Fruit fly (Drosophila melanogaster) whole organism, prepupa: Measurements from ENCODE around the gene lap.

Experiments used
- CG10631 ChIP-seq: fragments of 200-800 bp; sonication (Bioruptor generic); optimal IDR thresholded peaks from 2 replicates; lab custom pipeline; 2016; ENCODE audit warnings: missing biosample characterization, missing genetic modification characterization
- CG11294 ChIP-seq: fragments of 200-800 bp; sonication (Bioruptor generic); IDR thresholded peaks from 2 replicates; pipeline ENCODE4 v1.3.6; 2022; ENCODE audit warnings: missing biosample characterization, missing genetic modification characterization
- CG11762 ChIP-seq: fragments of 200-800 bp; sonication (Bioruptor generic); optimal IDR thresholded peaks from 3 replicates; lab custom pipeline; 2016; ENCODE audit warnings: missing biosample characterization, missing genetic modification characterization; ENCODE audit not compliant: insufficient read depth
- CG15336 ChIP-seq: fragments of 200-800 bp; sonication (Bioruptor generic); IDR thresholded peaks from 2 replicates; pipeline ENCODE4 v1.3.6; 2022; ENCODE audit warnings: missing biosample characterization, missing genetic modification characterization
- CG1621 ChIP-seq: fragments of 200-800 bp; sonication (Bioruptor generic); optimal IDR thresholded peaks from 3 replicates; lab custom pipeline; 2018; ENCODE audit warnings: missing biosample characterization, mild to moderate bottlenecking, missing genetic modification characterization
- CG16779 ChIP-seq: fragments of 200-800 bp; sonication (Bioruptor generic); optimal IDR thresholded peaks from 3 replicates; lab custom pipeline; 2017; ENCODE audit warnings: missing biosample characterization, mild to moderate bottlenecking, missing genetic modification characterization
- CG3032 ChIP-seq: fragments of 200-800 bp; optimal IDR thresholded peaks from 2 replicates; lab custom pipeline; 2019; ENCODE audit warnings: missing biosample characterization, mild to moderate bottlenecking, missing genetic modification characterization, moderate library complexity
- CG31627 ChIP-seq: fragments of 200-800 bp; sonication (Bioruptor generic); optimal IDR thresholded peaks from 3 replicates; lab custom pipeline; 2016; ENCODE audit warnings: missing biosample characterization, missing genetic modification characterization
- CG32006 ChIP-seq: fragments of 200-800 bp; sonication (Bioruptor generic); optimal IDR thresholded peaks from 3 replicates; lab custom pipeline; 2017; ENCODE audit warnings: missing biosample characterization, mild to moderate bottlenecking, missing genetic modification characterization
- CG34406 ChIP-seq: fragments of 200-800 bp; sonication (Bioruptor generic); optimal IDR thresholded peaks from 3 replicates; lab custom pipeline; 2016; ENCODE audit warnings: missing biosample characterization, missing genetic modification characterization
- CG3919 ChIP-seq: fragments of 200-800 bp; sonication (Bioruptor generic); optimal IDR thresholded peaks from 3 replicates; lab custom pipeline; 2016; ENCODE audit warnings: missing biosample characterization, missing genetic modification characterization
- CG4318 ChIP-seq: fragments of 200-800 bp; sonication (Bioruptor generic); optimal IDR thresholded peaks from 3 replicates; lab custom pipeline; 2017; ENCODE audit warnings: missing biosample characterization, mild to moderate bottlenecking, missing genetic modification characterization
- CG6163 ChIP-seq: fragments of 200-800 bp; sonication (Bioruptor generic); IDR thresholded peaks from 3 replicates; pipeline ENCODE4 v1.3.6; 2022; ENCODE audit warnings: missing biosample characterization, missing genetic modification characterization
- CG6276 ChIP-seq: fragments of 200-800 bp; sonication (Bioruptor generic); optimal IDR thresholded peaks from 2 replicates; lab custom pipeline; 2017; ENCODE audit warnings: missing biosample characterization, mild to moderate bottlenecking, missing genetic modification characterization
- CG6792 ChIP-seq: fragments of 200-800 bp; sonication (Bioruptor generic); optimal IDR thresholded peaks from 3 replicates; lab custom pipeline; 2016; ENCODE audit warnings: missing biosample characterization, missing genetic modification characterization
- CG6854 ChIP-seq: fragments of 200-800 bp; sonication (Bioruptor generic); optimal IDR thresholded peaks from 2 replicates; lab custom pipeline; 2017; ENCODE audit warnings: missing biosample characterization, mild to moderate bottlenecking, missing genetic modification characterization
- CG8119 ChIP-seq: fragments of 200-800 bp; sonication (Bioruptor generic); IDR thresholded peaks from 3 replicates; pipeline ENCODE4 v1.3.6; 2022; ENCODE audit warnings: missing biosample characterization, missing genetic modification characterization
- CG8319 ChIP-seq: fragments of 200-800 bp; sonication (Bioruptor generic); optimal IDR thresholded peaks from 3 replicates; lab custom pipeline; 2016; ENCODE audit warnings: missing biosample characterization, missing genetic modification characterization
- CG9139 ChIP-seq: fragments of 200-800 bp; sonication (Bioruptor generic); optimal IDR thresholded peaks from 3 replicates; lab custom pipeline; 2017; ENCODE audit warnings: missing biosample characterization, mild to moderate bottlenecking, missing genetic modification characterization
- Eip75B ChIP-seq: fragments of 200-800 bp; sonication (Bioruptor generic); optimal IDR thresholded peaks from 3 replicates; lab custom pipeline; 2016; ENCODE audit warnings: missing biosample characterization, missing genetic modification characterization
- Eip78C ChIP-seq: fragments of 200-800 bp; sonication (Bioruptor generic); peaks from one replicate; lab custom pipeline; 2016; ENCODE audit warnings: missing biosample characterization, missing genetic modification characterization
- Eip93F ChIP-seq: fragments of 200-800 bp; sonication (Bioruptor generic); optimal IDR thresholded peaks from 2 replicates; lab custom pipeline; 2016; ENCODE audit warnings: missing biosample characterization, mild to moderate bottlenecking, missing genetic modification characterization
- Ets21C ChIP-seq: fragments of 200-800 bp; sonication (Bioruptor generic); optimal IDR thresholded peaks from 3 replicates; lab custom pipeline; 2016; ENCODE audit warnings: missing biosample characterization, missing genetic modification characterization
- Ets96B ChIP-seq: fragments of 200-800 bp; optimal IDR thresholded peaks from 2 replicates; lab custom pipeline; 2019; ENCODE audit warnings: missing biosample characterization, mild to moderate bottlenecking, missing genetic modification characterization, moderate library complexity
- Hr39 ChIP-seq: fragments of 200-800 bp; sonication (Bioruptor generic); optimal IDR thresholded peaks from 2 replicates; lab custom pipeline; 2016; ENCODE audit warnings: missing biosample characterization, missing genetic modification characterization
- Hr4 ChIP-seq: fragments of 200-800 bp; sonication (Bioruptor generic); optimal IDR thresholded peaks from 3 replicates; lab custom pipeline; 2016; ENCODE audit warnings: missing biosample characterization, missing genetic modification characterization
- Lpt ChIP-seq: fragments of 200-800 bp; sonication (Bioruptor generic); optimal IDR thresholded peaks from 3 replicates; lab custom pipeline; 2016; ENCODE audit warnings: missing biosample characterization, missing genetic modification characterization
- OdsH ChIP-seq: fragments of 200-800 bp; sonication (Bioruptor generic); optimal IDR thresholded peaks from 3 replicates; lab custom pipeline; 2016; ENCODE audit warnings: missing biosample characterization, missing genetic modification characterization
- Smox ChIP-seq: fragments of 200-800 bp; sonication (Bioruptor generic); optimal IDR thresholded peaks from 3 replicates; lab custom pipeline; 2016; ENCODE audit warnings: missing biosample characterization, missing genetic modification characterization
- Sox102F ChIP-seq: fragments of 200-800 bp; sonication (Bioruptor generic); optimal IDR thresholded peaks from 2 replicates; lab custom pipeline; 2016; ENCODE audit warnings: missing biosample characterization, mild to moderate bottlenecking, missing genetic modification characterization
- Sox14 ChIP-seq: fragments of 200-800 bp; sonication (Bioruptor generic); optimal IDR thresholded peaks from 3 replicates; lab custom pipeline; 2016; ENCODE audit warnings: missing biosample characterization, missing genetic modification characterization
- Sox15 ChIP-seq: fragments of 200-800 bp; sonication (Bioruptor generic); optimal IDR thresholded peaks from 3 replicates; lab custom pipeline; 2016; ENCODE audit warnings: missing biosample characterization, missing genetic modification characterization
- achi ChIP-seq: fragments of 200-800 bp; sonication (Bioruptor generic); optimal IDR thresholded peaks from 3 replicates; lab custom pipeline; 2016; ENCODE audit warnings: missing biosample characterization, missing genetic modification characterization
- acj6 ChIP-seq: fragments of 200-800 bp; sonication (Bioruptor generic); optimal IDR thresholded peaks from 3 replicates; lab custom pipeline; 2016; ENCODE audit warnings: missing biosample characterization, missing genetic modification characterization
- cyc ChIP-seq: fragments of 200-800 bp; sonication (Bioruptor generic); optimal IDR thresholded peaks from 3 replicates; lab custom pipeline; 2016; ENCODE audit warnings: missing biosample characterization, missing genetic modification characterization
- dac ChIP-seq: fragments of 200-800 bp; sonication (Bioruptor generic); optimal IDR thresholded peaks from 2 replicates; lab custom pipeline; 2017; ENCODE audit warnings: missing biosample characterization, mild to moderate bottlenecking, missing genetic modification characterization
- dsx ChIP-seq: fragments of 200-800 bp; optimal IDR thresholded peaks from 3 replicates; lab custom pipeline; 2019; ENCODE audit warnings: missing biosample characterization, mild to moderate bottlenecking, missing genetic modification characterization, moderate library complexity; ENCODE audit not compliant: poor library complexity, severe bottlenecking
- eg ChIP-seq: fragments of 200-800 bp; sonication (Bioruptor generic); IDR thresholded peaks from 3 replicates; pipeline ENCODE4 v1.3.6; 2022; ENCODE audit warnings: missing biosample characterization, missing genetic modification characterization
- esn ChIP-seq: fragments of 200-800 bp; sonication (Bioruptor generic); optimal IDR thresholded peaks from 2 replicates; lab custom pipeline; 2016; ENCODE audit warnings: missing biosample characterization, mild to moderate bottlenecking, missing genetic modification characterization, moderate library complexity
- fd59A ChIP-seq: fragments of 200-800 bp; sonication (Bioruptor generic); optimal IDR thresholded peaks from 2 replicates; lab custom pipeline; 2017; ENCODE audit warnings: missing biosample characterization, mild to moderate bottlenecking, missing genetic modification characterization, missing genetic modification reagents
- fd85E ChIP-seq: fragments of 200-800 bp; sonication (Bioruptor generic); optimal IDR thresholded peaks from 3 replicates; lab custom pipeline; 2016; ENCODE audit warnings: missing biosample characterization, missing genetic modification characterization
- fkh ChIP-seq: fragments of 200-800 bp; sonication (Bioruptor generic); optimal IDR thresholded peaks from 3 replicates; lab custom pipeline; 2017; ENCODE audit warnings: missing biosample characterization, mild to moderate bottlenecking, missing genetic modification characterization, moderate library complexity
- lz ChIP-seq: fragments of 200-800 bp; sonication (Bioruptor generic); optimal IDR thresholded peaks from 3 replicates; lab custom pipeline; 2016; ENCODE audit warnings: missing biosample characterization, missing genetic modification characterization
- net ChIP-seq: fragments of 200-800 bp; sonication (Bioruptor generic); optimal IDR thresholded peaks from 3 replicates; lab custom pipeline; 2016; ENCODE audit warnings: missing biosample characterization, missing genetic modification characterization
- pdm3 ChIP-seq: fragments of 200-800 bp; sonication (Bioruptor generic); optimal IDR thresholded peaks from 3 replicates; lab custom pipeline; 2016; ENCODE audit warnings: missing biosample characterization, missing genetic modification characterization
- ss ChIP-seq, 2 experiments: fragments of 200-800 bp; sonication (Bioruptor generic); optimal IDR thresholded peaks; 2 replicates in 1 of 2; 3 replicates in 1 of 2; lab custom pipeline; 2017 to 2018; ENCODE audit warnings: mild to moderate bottlenecking in 2 of 2, missing biosample characterization in 2 of 2, missing genetic modification characterization in 2 of 2, moderate library complexity in 1 of 2
- svp ChIP-seq: fragments of 200-800 bp; sonication (Bioruptor generic); peaks from one replicate; lab custom pipeline; 2016; ENCODE audit warnings: missing biosample characterization, missing genetic modification characterization
- topi ChIP-seq: fragments of 200-800 bp; sonication (Bioruptor generic); optimal IDR thresholded peaks from 3 replicates; lab custom pipeline; 2016; ENCODE audit warnings: missing biosample characterization, missing genetic modification characterization
- vri ChIP-seq: fragments of 200-800 bp; sonication (Bioruptor generic); optimal IDR thresholded peaks from 3 replicates; lab custom pipeline; 2016; ENCODE audit warnings: missing biosample characterization, mild to moderate bottlenecking, missing genetic modification characterization

lap gene

dm6 chr3R:7169927-7170326 is 16.9 kb upstream of the lap start:
- no peak for TF ChIP-seq ss (GFP tag; optimal IDR thresholded peaks at IDR 0.05; lab: Kevin White, UChicago)
- no peak for TF ChIP-seq svp (GFP tag; lab: Kevin White, UChicago)

- TF ChIP-seq CG8119 (GFP tag; lab: Robert Waterston, UW) (peak; percentile 50; the same call in 1 of the 3 replicates), fd85E (GFP tag; lab: Kevin White, UChicago) (no peak), Eip93F (no peak), dac (no peak), CG6792 (peak; percentile 47), CG4318 (GFP tag; lab: Kevin White, UChicago) (no peak), acj6 (peak; percentile 53), Ets21C (GFP tag; lab: Kevin White, UChicago) (peak; percentile 14), Sox14 (GFP tag; lab: Kevin White, UChicago) (peak; percentile 79), fd59A (GFP tag; lab: Kevin White, UChicago) (peak; percentile 83), Sox15 (GFP tag; lab: Kevin White, UChicago) (no peak), CG3032 (tag; lab: Kevin White, UChicago) (peak; percentile 86), CG15336 (peak; percentile 50), CG6163 (0 out of 3 replicates have a peak, but pooled peaks have one; percentile 17), CG6854 (GFP tag; lab: Kevin White, UChicago) (no peak), esn (GFP tag; lab: Kevin White, UChicago) (peak; percentile 60), net (GFP tag; lab: Kevin White, UChicago) (peak; percentile 51), OdsH (GFP tag; lab: Kevin White, UChicago) (peak; percentile 69), topi (GFP tag; lab: Kevin White, UChicago) (peak; percentile 46), Lpt (GFP tag; lab: Kevin White, UChicago) (peak; percentile 53), CG3919 (GFP tag; lab: Kevin White, UChicago) (peak; percentile 66), fkh (GFP tag; lab: Kevin White, UChicago) (no peak), svp (GFP tag; lab: Kevin White, UChicago) (no peak), CG9139 (peak; percentile 57), dsx (peak; percentile 83), lz (GFP tag; lab: Kevin White, UChicago) (peak; percentile 52), eg (GFP tag; lab: Robert Waterston, UW) (no peak), Eip75B (GFP tag; lab: Kevin White, UChicago) (peak; percentile 78), CG8319 (GFP tag; lab: Kevin White, UChicago) (no peak), Eip78C (GFP tag; lab: Kevin White, UChicago) (peak; percentile 92), CG31627 (GFP tag; lab: Kevin White, UChicago) (peak; percentile 29), cyc (GFP tag; lab: Kevin White, UChicago) (no peak), CG16779 (tag; lab: Kevin White, UChicago) (peak; percentile 55), CG34406 (GFP tag; lab: Kevin White, UChicago) (peak; percentile 49), achi (peak; percentile 69), CG1621 (tag; lab: Kevin White, UChicago) (peak; percentile 56), CG6276 (GFP tag; lab: Kevin White, UChicago) (no peak), CG11762 (GFP tag; lab: Kevin White, UChicago) (peak; percentile 14), Smox (GFP tag; lab: Kevin White, UChicago) (peak; percentile 30), CG10631 (GFP tag; lab: Kevin White, UChicago) (peak; percentile 77), vri (no peak), Ets96B (tag; lab: Kevin White, UChicago) (peak; percentile 85), Hr39 (GFP tag; lab: Kevin White, UChicago) (peak; percentile 44), Hr4 (GFP tag; lab: Kevin White, UChicago) (peak; percentile 47), CG11294 (no peak), CG32006 (peak; percentile 55), pdm3 (peak; percentile 71), Sox102F (GFP tag; lab: Kevin White, UChicago) (peak; percentile 6)
Measured at dm6 chr3R:7171384-7172099, 15.3 kb upstream of the lap start.
